Fruit fly (Drosophila melanogaster): ENCODE data around the gene CG32373.

DNA sequence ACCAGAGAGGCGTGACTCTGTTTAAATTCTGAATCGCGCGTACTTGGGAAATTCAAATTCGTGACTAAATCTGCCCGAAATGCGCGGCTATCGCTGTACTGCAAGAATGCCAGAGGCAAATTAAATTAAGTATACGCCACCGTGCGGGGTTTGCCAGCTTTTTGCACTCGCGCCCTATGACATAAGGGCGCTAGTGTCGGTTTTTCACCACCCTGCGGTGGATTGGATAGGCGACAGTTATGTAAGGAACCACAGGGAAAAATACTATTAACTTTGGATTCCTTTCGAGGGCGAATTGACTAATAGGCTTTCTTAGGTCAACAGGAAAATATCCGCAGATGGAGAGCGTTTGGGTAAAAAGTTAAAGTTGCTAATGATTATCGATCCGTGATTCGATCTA, 45.2 kb downstream of the CG32373 start, which contains the start of gene CG44195:
- no peak for TF ChIP-seq pan (optimal IDR thresholded peaks at IDR 0.05)
- no peak for TF ChIP-seq fru (GFP tag; optimal IDR thresholded peaks at IDR 0.05)
- no peak for TF ChIP-seq Hr78 (GFP tag; optimal IDR thresholded peaks at IDR 0.05)
- no peak for TF ChIP-seq Abd-B (GFP tag; optimal IDR thresholded peaks at IDR 0.05)
- no peak for TF ChIP-seq psq (GFP tag; optimal IDR thresholded peaks at IDR 0.05)
- TF ChIP-seq sage (GFP tag; optimal IDR thresholded peaks at IDR 0.05), result no peak
- no peak for TF ChIP-seq usp (GFP tag; optimal IDR thresholded peaks at IDR 0.05)

Data from whole organism, wandering third instar larva.